Worm (Caenorhabditis elegans) whole organism, L4 larva: Measurements from ENCODE around the gene F58E6.4.

Experiments used
- D1046.2 ChIP-seq: fragments of 200-800 bp; sonication (Bioruptor generic); IDR thresholded peaks from 2 replicates; pipeline ENCODE4 v1.3.6; 2022; ENCODE audit warnings: missing genetic modification characterization, missing compliant biosample characterization
- F37D6.2 ChIP-seq: sonication (generic microtip); optimal IDR thresholded peaks from 2 replicates; lab custom pipeline; 2016; ENCODE audit warnings: mild to moderate bottlenecking, missing genetic modification characterization, missing compliant biosample characterization
- F49E8.2 ChIP-seq: sonication (generic microtip); optimal IDR thresholded peaks from 2 replicates; lab custom pipeline; 2016; ENCODE audit warnings: missing compliant biosample characterization, mild to moderate bottlenecking, missing genetic modification characterization, borderline replicate concordance
- T20F7.1 ChIP-seq: fragments of 200-800 bp; sonication (Bioruptor generic); optimal IDR thresholded peaks from 2 replicates; lab custom pipeline; 2018; ENCODE audit warnings: mild to moderate bottlenecking, missing genetic modification characterization, missing compliant biosample characterization
- Y5F2A.4 ChIP-seq: fragments of 200-800 bp; sonication (Bioruptor generic); optimal IDR thresholded peaks from 2 replicates; lab custom pipeline; 2018; ENCODE audit warnings: mild to moderate bottlenecking, missing genetic modification characterization, missing compliant biosample characterization
- Y75B8A.6 ChIP-seq: fragments of 200-800 bp; sonication (Bioruptor generic); IDR thresholded peaks from 2 replicates; pipeline ENCODE4 v1.3.6; 2022; ENCODE audit warnings: missing genetic modification reagents, missing genetic modification characterization, missing compliant biosample characterization
- ZK546.5 ChIP-seq, 2 experiments: sonication (generic microtip); optimal IDR thresholded peaks; 2 replicates each; lab custom pipeline; 2017; ENCODE audit warnings: missing biosample characterization in 2 of 2, missing genetic modification characterization in 2 of 2
- aha-1 ChIP-seq: fragments of 150-350 bp; peaks from one replicate; lab custom pipeline; 2014; ENCODE audit warnings: missing biosample characterization, missing genetic modification characterization
- aly-2 ChIP-seq: sonication (generic microtip); optimal IDR thresholded peaks from 2 replicates; lab custom pipeline; 2018; ENCODE audit warnings: missing biosample characterization, missing genetic modification characterization
- ama-1 ChIP-seq: fragments of 150-350 bp; optimal IDR thresholded peaks from 2 replicates; lab custom pipeline; 2014; ENCODE audit warnings: inconsistent platforms, mixed read lengths
- arid-1 ChIP-seq: fragments of 200-800 bp; sonication (Bioruptor generic); conservative IDR thresholded peaks from 2 replicates; pipeline ENCODE4 v1.3.6; 2022; ENCODE audit warnings: missing genetic modification reagents, missing genetic modification characterization, missing compliant biosample characterization
- ceh-28 ChIP-seq: fragments of 150-350 bp; optimal IDR thresholded peaks from 2 replicates; lab custom pipeline; 2014; ENCODE audit warnings: missing biosample characterization, missing genetic modification reagents, missing genetic modification characterization
- ceh-82 ChIP-seq: sonication (generic microtip); optimal IDR thresholded peaks from 2 replicates; lab custom pipeline; 2017; ENCODE audit warnings: missing biosample characterization, missing genetic modification characterization
- cey-2 ChIP-seq: sonication (generic microtip); optimal IDR thresholded peaks from 3 replicates; lab custom pipeline; 2017; ENCODE audit warnings: missing genetic modification characterization, mild to moderate bottlenecking, missing compliant biosample characterization, antibody characterized with exemption, borderline replicate concordance; ENCODE audit not compliant: insufficient read depth
- daf-12 ChIP-seq: fragments of 150-350 bp; optimal IDR thresholded peaks from 2 replicates; lab custom pipeline; 2014; ENCODE audit warnings: missing biosample characterization, missing genetic modification reagents, missing genetic modification characterization
- daf-19 ChIP-seq: fragments of 200-800 bp; sonication (Bioruptor generic); conservative IDR thresholded peaks from 2 replicates; pipeline ENCODE4 v1.3.6; 2022; ENCODE audit warnings: missing genetic modification characterization, missing compliant biosample characterization
- daf-8 ChIP-seq: fragments of 200-800 bp; sonication (Bioruptor generic); IDR thresholded peaks from 2 replicates; pipeline ENCODE4 v1.3.6; 2022; ENCODE audit warnings: missing genetic modification characterization, missing compliant biosample characterization
- dmd-6 ChIP-seq: fragments of 200-800 bp; sonication (Bioruptor generic); IDR thresholded peaks from 2 replicates; pipeline ENCODE4 v1.3.6; 2022; ENCODE audit warnings: missing genetic modification reagents, missing genetic modification characterization, missing compliant biosample characterization
- dmd-8 ChIP-seq: fragments of 200-800 bp; sonication (Bioruptor generic); IDR thresholded peaks from 2 replicates; pipeline ENCODE4 v1.3.6; 2022; ENCODE audit warnings: missing genetic modification characterization, missing compliant biosample characterization
- dmd-9 ChIP-seq: fragments of 200-800 bp; sonication (Bioruptor generic); IDR thresholded peaks from 2 replicates; pipeline ENCODE4 v1.3.6; 2022; ENCODE audit warnings: missing genetic modification reagents, missing genetic modification characterization, missing compliant biosample characterization
- duxl-1 ChIP-seq: sonication (generic microtip); optimal IDR thresholded peaks from 2 replicates; lab custom pipeline; 2016; ENCODE audit warnings: mild to moderate bottlenecking, missing genetic modification characterization, moderate library complexity, missing compliant biosample characterization; ENCODE audit not compliant: poor library complexity
- dve-1 ChIP-seq: sonication (generic microtip); optimal IDR thresholded peaks from 2 replicates; lab custom pipeline; 2017; ENCODE audit warnings: antibody characterized with exemption, mild to moderate bottlenecking, missing genetic modification characterization, missing compliant biosample characterization; ENCODE audit not compliant: insufficient read depth
- egl-43 ChIP-seq: fragments of 200-800 bp; sonication (Bioruptor generic); IDR thresholded peaks from 2 replicates; pipeline ENCODE4 v1.3.6; 2022; ENCODE audit warnings: missing genetic modification reagents, missing genetic modification characterization, missing compliant biosample characterization
- fos-1 ChIP-seq: fragments of 150-350 bp; optimal IDR thresholded peaks from 2 replicates; lab custom pipeline; 2014; ENCODE audit warnings: missing biosample characterization, missing genetic modification characterization
- gei-8 ChIP-seq: fragments of 200-800 bp; sonication (Bioruptor generic); optimal IDR thresholded peaks from 2 replicates; lab custom pipeline; 2018; ENCODE audit warnings: mild to moderate bottlenecking, missing genetic modification characterization, missing compliant biosample characterization
- hif-1 ChIP-seq, 2 experiments: sonication (generic microtip); optimal IDR thresholded peaks; 2 replicates each; lab custom pipeline; 2016 to 2017; ENCODE audit warnings: missing compliant biosample characterization in 2 of 2, missing genetic modification characterization in 2 of 2, missing genetic modification reagents in 2 of 2, missing genotype in 2 of 2, mild to moderate bottlenecking in 1 of 2
- hlh-30 ChIP-seq: sonication (generic microtip); optimal IDR thresholded peaks from 2 replicates; lab custom pipeline; 2017; ENCODE audit warnings: antibody characterized with exemption, mild to moderate bottlenecking, missing genetic modification characterization, missing compliant biosample characterization; ENCODE audit not compliant: insufficient read depth
- jun-1 ChIP-seq: fragments of 150-350 bp; optimal IDR thresholded peaks from 2 replicates; lab custom pipeline; 2014; ENCODE audit warnings: missing biosample characterization, missing genetic modification reagents, missing genetic modification characterization
- mdl-1 ChIP-seq, 2 experiments: fragments of 150-350 bp in 1 of 2; sonication (generic microtip) in 1 of 2; optimal IDR thresholded peaks; 2 replicates each; lab custom pipeline; 2014 to 2017; ENCODE audit warnings: missing biosample characterization in 2 of 2, missing genetic modification characterization in 2 of 2
- mdt-29 ChIP-seq: fragments of 200-800 bp; sonication (Bioruptor generic); IDR thresholded peaks from 2 replicates; pipeline ENCODE4 v1.3.6; 2022; ENCODE audit warnings: missing genetic modification reagents, missing genetic modification characterization, missing compliant biosample characterization
- mep-1 ChIP-seq: fragments of 150-350 bp; sonication (generic microtip); optimal IDR thresholded peaks from 3 replicates; lab custom pipeline; 2014; ENCODE audit warnings: missing biosample characterization, missing genetic modification characterization
- mxl-3 ChIP-seq: fragments of 200-800 bp; sonication (Bioruptor generic); optimal IDR thresholded peaks from 2 replicates; lab custom pipeline; 2018; ENCODE audit warnings: mild to moderate bottlenecking, missing genetic modification characterization, missing compliant biosample characterization
- nhr-111 ChIP-seq: fragments of 200-800 bp; sonication (Bioruptor generic); optimal IDR thresholded peaks from 2 replicates; lab custom pipeline; 2018; ENCODE audit warnings: mild to moderate bottlenecking, missing genetic modification characterization, missing compliant biosample characterization
- nhr-237 ChIP-seq: sonication (generic microtip); optimal IDR thresholded peaks from 2 replicates; lab custom pipeline; 2017; ENCODE audit warnings: missing biosample characterization, missing genetic modification characterization
- nhr-25 ChIP-seq: sonication (generic microtip); optimal IDR thresholded peaks from 2 replicates; lab custom pipeline; 2017; ENCODE audit warnings: missing genetic modification characterization, mild to moderate bottlenecking, missing compliant biosample characterization, antibody characterized with exemption, moderate library complexity, borderline replicate concordance; ENCODE audit not compliant: insufficient read depth
- nhr-28 ChIP-seq: fragments of 150-350 bp; optimal IDR thresholded peaks from 2 replicates; lab custom pipeline; 2014; ENCODE audit warnings: missing biosample characterization, missing genetic modification characterization
- nhr-42 ChIP-seq: fragments of 200-800 bp; sonication (Bioruptor generic); IDR thresholded peaks from 2 replicates; pipeline ENCODE4 v1.3.6; 2022; ENCODE audit warnings: missing genetic modification characterization, missing compliant biosample characterization
- nhr-48 ChIP-seq: sonication (generic microtip); optimal IDR thresholded peaks from 2 replicates; lab custom pipeline; 2016; ENCODE audit warnings: mild to moderate bottlenecking, missing genetic modification characterization, missing compliant biosample characterization
- nhr-6 ChIP-seq: fragments of 150-350 bp; optimal IDR thresholded peaks from 2 replicates; lab custom pipeline; 2014; ENCODE audit warnings: missing biosample characterization, missing genetic modification characterization
- pqm-1 ChIP-seq: sonication (generic microtip); optimal IDR thresholded peaks from 2 replicates; lab custom pipeline; 2017; ENCODE audit warnings: missing biosample characterization, missing genetic modification characterization
- rbr-2 ChIP-seq: sonication (generic microtip); optimal IDR thresholded peaks from 2 replicates; lab custom pipeline; 2016; ENCODE audit warnings: missing genotype, missing genetic modification characterization, missing compliant biosample characterization
- sdz-12 ChIP-seq: fragments of 200-800 bp; sonication (Bioruptor generic); optimal IDR thresholded peaks from 2 replicates; lab custom pipeline; 2018; ENCODE audit warnings: mild to moderate bottlenecking, missing genetic modification characterization, missing compliant biosample characterization
- skn-1 ChIP-seq: fragments of 150-350 bp; optimal IDR thresholded peaks from 2 replicates; lab custom pipeline; 2014; ENCODE audit warnings: missing biosample characterization, missing genetic modification characterization
- spr-3 ChIP-seq: fragments of 200-800 bp; sonication (Bioruptor generic); optimal IDR thresholded peaks from 2 replicates; lab custom pipeline; 2018; ENCODE audit warnings: mild to moderate bottlenecking, missing genetic modification characterization, missing compliant biosample characterization
- unc-39 ChIP-seq: sonication (generic microtip); optimal IDR thresholded peaks from 2 replicates; lab custom pipeline; 2017; ENCODE audit warnings: missing biosample characterization, missing genetic modification characterization
- unc-62 ChIP-seq, 3 experiments: fragments of 150-350 bp in 1 of 3; sonication (generic microtip); optimal IDR thresholded peaks in 2 of 3; peaks in 1 of 3; 1 replicate in 1 of 3; 2 replicates in 2 of 3; lab custom pipeline; 2014 to 2017; ENCODE audit warnings: missing biosample characterization in 3 of 3, missing genetic modification characterization in 3 of 3, missing genetic modification reagents in 3 of 3, missing genotype in 1 of 3
- vab-7 ChIP-seq: fragments of 200-800 bp; sonication (Bioruptor generic); IDR thresholded peaks from 2 replicates; pipeline ENCODE4 v1.3.6; 2022; ENCODE audit warnings: missing genetic modification reagents, missing genetic modification characterization, missing compliant biosample characterization
- zfp-3 ChIP-seq: fragments of 200-800 bp; sonication (Bioruptor generic); conservative IDR thresholded peaks from 2 replicates; pipeline ENCODE4 v1.3.6; 2022; ENCODE audit warnings: missing genetic modification reagents, missing genetic modification characterization, missing compliant biosample characterization

F58E6.4 gene

ce11 chrV:9789657-9790261 is 39.6 kb upstream of the F58E6.4 start, which contains the start of gene ztf-7 (continued):
- TF ChIP-seq Y75B8A.6 (no peak), unc-39 (no peak), D1046.2 (GFP tag; lab: Robert Waterston, UW) (peak; percentile 55; the same call in 1 of the 2 replicates), mdt-29 (GFP tag; lab: Robert Waterston, UW) (peak; percentile 95), daf-8 (GFP tag; lab: Robert Waterston, UW) (no peak)

DNA sequence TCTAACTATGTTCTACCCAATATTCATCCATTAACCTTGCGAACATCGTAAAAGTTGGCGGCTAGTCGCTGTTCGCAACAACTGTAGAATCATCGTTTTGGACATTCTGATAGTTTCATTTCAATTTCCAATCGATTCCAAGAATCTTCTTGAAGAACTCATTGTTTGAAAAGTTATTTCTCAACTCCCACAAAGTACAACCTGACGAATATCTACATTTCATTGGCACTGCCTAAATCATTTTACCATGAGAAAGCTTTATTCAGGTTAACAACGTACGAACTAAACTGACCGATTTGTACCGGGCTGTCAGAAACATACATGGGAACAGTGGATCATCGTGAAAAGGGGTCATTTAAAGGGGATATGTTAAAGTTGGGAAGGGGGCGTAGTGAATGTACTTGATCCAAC is 36.5 kb upstream of the F58E6.4 start, which contains the start of gene F46B6.6:
F46B6.6 (minus strand) TSS at position 148 of the 411 bp plus-strand sequence.
- TF ChIP-seq nhr-111 (GFP tag; lab: Kevin White, UChicago) (peak; percentile 0), spr-3 (GFP tag; lab: Kevin White, UChicago) (peak; percentile 24), nhr-42 (GFP tag; lab: Robert Waterston, UW) (no peak), T20F7.1 (no peak), daf-12 (no peak), pqm-1 (tag; lab: Kevin White, UChicago) (no peak), dve-1 (tag; lab: Kevin White, UChicago) (peak; percentile 3), aha-1 (tag; lab: Kevin White, UChicago) (peak; percentile 94), rbr-2 (tag; lab: Kevin White, UChicago) (no peak), mxl-3 (GFP tag; lab: Kevin White, UChicago) (no peak), daf-19 (no peak), ceh-82 (no peak), nhr-237 (tag; lab: Kevin White, UChicago) (no peak), egl-43 (GFP tag; lab: Robert Waterston, UW) (no peak), unc-62 (GFP tag; optimal IDR thresholded peaks at IDR 0.05 in 1 of 2; lab: Kevin White, UChicago) (peak in 1 of 2 experiments; percentile 49), unc-62 (tag; optimal IDR thresholded peaks at IDR 0.05; lab: Kevin White, UChicago) (no peak), skn-1 (tag; lab: Kevin White, UChicago) (no peak), ceh-28 (tag; lab: Kevin White, UChicago) (no peak), hlh-30 (no peak), aly-2 (tag; lab: Kevin White, UChicago) (no peak), dmd-6 (GFP tag; lab: Robert Waterston, UW) (peak; percentile 16; the same call in 1 of the 2 replicates), F49E8.2 (tag; lab: Kevin White, UChicago) (no peak), arid-1 (GFP tag; lab: Robert Waterston, UW) (0 out of 2 replicates have a peak, but pooled peaks have one; percentile 21), dmd-8 (GFP tag; lab: Robert Waterston, UW) (no peak), hif-1 (tag; optimal IDR thresholded peaks at IDR 0.05; lab: Kevin White, UChicago) (no peak), nhr-25 (tag; lab: Kevin White, UChicago) (no peak), Y5F2A.4 (GFP tag; lab: Kevin White, UChicago) (peak; percentile 36), dmd-9 (GFP tag; lab: Robert Waterston, UW) (0 out of 2 replicates have a peak, but pooled peaks have one; percentile 30), jun-1 (tag; lab: Kevin White, UChicago) (no peak), gei-8 (GFP tag; lab: Kevin White, UChicago) (no peak), sdz-12 (GFP tag; lab: Kevin White, UChicago) (peak; percentile 80), nhr-6 (tag; lab: Kevin White, UChicago) (no peak), nhr-48 (tag; lab: Kevin White, UChicago) (peak; percentile 19), ZK546.5 (tag; optimal IDR thresholded peaks at IDR 0.05; lab: Kevin White, UChicago) (no peak), ama-1 (lab: Kevin White, UChicago) (peak; percentile 88), vab-7 (no peak), cey-2 (tag; lab: Kevin White, UChicago) (no peak), duxl-1 (tag; lab: Kevin White, UChicago) (no peak), F37D6.2 (tag; lab: Kevin White, UChicago) (no peak), zfp-3 (GFP tag; lab: Robert Waterston, UW) (0 out of 2 replicates have a peak, but pooled peaks have one; percentile 10), mdl-1 (tag; optimal IDR thresholded peaks at IDR 0.05; lab: Kevin White, UChicago) (no peak), nhr-28 (tag; lab: Kevin White, UChicago) (no peak), mep-1 (tag; lab: Kevin White, UChicago) (peak; percentile 9), fos-1 (no peak)
